Worm (Caenorhabditis elegans) whole organism, L4 larva: ENCODE measurements around the gene eelo-1.

Experiments
- ceh-62 ChIP-seq: sonication (generic microtip); optimal IDR thresholded peaks from 2 replicates; lab custom pipeline; 2017; ENCODE audit warnings: missing biosample characterization, missing genetic modification characterization
- daf-12 ChIP-seq: fragments of 150-350 bp; optimal IDR thresholded peaks from 2 replicates; lab custom pipeline; 2014; ENCODE audit warnings: missing biosample characterization, missing genetic modification reagents, missing genetic modification characterization
- dpl-1 ChIP-seq: fragments of 150-350 bp; optimal IDR thresholded peaks from 2 replicates; lab custom pipeline; 2014; ENCODE audit warnings: missing biosample characterization, missing genetic modification reagents, missing genetic modification characterization
- duxl-1 ChIP-seq: sonication (generic microtip); optimal IDR thresholded peaks from 2 replicates; lab custom pipeline; 2016; ENCODE audit warnings: mild to moderate bottlenecking, missing genetic modification characterization, moderate library complexity, missing compliant biosample characterization; ENCODE audit not compliant: poor library complexity
- lin-15B ChIP-seq: fragments of 150-350 bp; sonication (generic microtip); optimal IDR thresholded peaks from 3 replicates; lab custom pipeline; 2014; ENCODE audit warnings: missing biosample characterization, missing genetic modification characterization
- lin-38 ChIP-seq: fragments of 200-800 bp; sonication (Bioruptor generic); IDR thresholded peaks from 2 replicates; pipeline ENCODE4 v1.3.6; 2022; ENCODE audit warnings: missing genetic modification reagents, missing genetic modification characterization, missing compliant biosample characterization
- sdz-12 ChIP-seq: fragments of 200-800 bp; sonication (Bioruptor generic); optimal IDR thresholded peaks from 2 replicates; lab custom pipeline; 2018; ENCODE audit warnings: mild to moderate bottlenecking, missing genetic modification characterization, missing compliant biosample characterization
- unc-62 ChIP-seq, 3 experiments: fragments of 150-350 bp in 1 of 3; sonication (generic microtip); optimal IDR thresholded peaks in 2 of 3; peaks in 1 of 3; 1 replicate in 1 of 3; 2 replicates in 2 of 3; lab custom pipeline; 2014 to 2017; ENCODE audit warnings: missing biosample characterization in 3 of 3, missing genetic modification characterization in 3 of 3, missing genetic modification reagents in 3 of 3, missing genotype in 1 of 3
- zag-1 ChIP-seq: fragments of 150-350 bp; optimal IDR thresholded peaks from 2 replicates; lab custom pipeline; 2014; ENCODE audit warnings: missing biosample characterization, missing genetic modification characterization

DNA sequence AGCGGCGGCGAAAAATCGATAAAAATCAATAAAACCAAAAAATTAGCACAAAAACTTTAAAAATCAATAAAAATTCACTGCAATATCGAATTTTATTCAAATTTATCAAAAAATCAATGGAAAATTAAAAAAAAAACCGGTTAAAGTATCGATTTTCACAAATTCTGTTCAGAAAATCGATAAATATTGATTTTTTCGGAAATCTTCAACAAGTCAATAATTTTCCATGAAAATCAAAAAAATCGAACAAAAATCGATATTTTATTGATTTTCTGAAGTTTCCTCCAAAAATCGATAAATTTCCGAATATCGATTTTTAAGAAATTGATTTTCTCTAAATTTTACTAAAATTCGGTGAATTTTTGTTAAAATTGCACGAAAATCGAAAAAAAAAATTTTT lies 20.2 kb upstream of the eelo-1 start:
- TF ChIP-seq duxl-1 (tag; lab: Kevin White, UChicago) (no peak), ceh-62 (no peak), lin-15B (no peak), dpl-1 (GFP tag; lab: Kevin White, UChicago) (no peak), zag-1 (tag; lab: Kevin White, UChicago) (no peak), lin-38 (no peak), daf-12 (tag; lab: Kevin White, UChicago) (no peak), unc-62 (GFP tag; optimal IDR thresholded peaks at IDR 0.05 in 1 of 2; lab: Kevin White, UChicago) (no peak), unc-62 (tag; optimal IDR thresholded peaks at IDR 0.05; lab: Kevin White, UChicago) (no peak), sdz-12 (GFP tag; lab: Kevin White, UChicago) (no peak)
